Fruit fly (Drosophila melanogaster): ENCODE results near the gene CG43861.

CG43861 gene

DNA sequence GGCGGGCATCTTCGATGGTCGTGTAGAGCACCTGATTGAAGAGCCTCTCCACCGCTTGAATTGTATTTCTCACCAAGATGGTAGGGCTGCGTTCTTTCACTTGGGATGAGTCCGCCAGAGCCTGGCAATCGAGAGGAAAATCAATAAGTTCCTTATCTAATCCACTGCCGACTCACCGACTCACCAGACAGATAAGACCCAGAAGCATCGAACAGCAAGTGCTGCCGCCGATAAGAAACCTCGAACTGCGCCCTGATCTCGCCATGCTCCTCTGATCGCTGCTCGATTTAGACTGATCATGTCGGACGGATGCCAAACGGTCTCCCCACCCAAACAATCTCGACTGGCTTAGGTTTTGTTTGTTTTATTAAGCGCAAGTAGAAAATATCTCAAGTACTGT lies 49.7 kb downstream of the CG43861 start, which contains the start of gene Hf:
TSS of gene Hf (minus strand) at position 296 of the 400 bp plus-strand sequence.
- TF ChIP-seq rgr (GFP tag; optimal IDR thresholded peaks at IDR 0.05): no peak
- no peak for TF ChIP-seq Sp1 (GFP tag; optimal IDR thresholded peaks at IDR 0.05)
- no peak for TF ChIP-seq N (GFP tag; optimal IDR thresholded peaks at IDR 0.05)
- no peak for TF ChIP-seq sv (GFP tag; optimal IDR thresholded peaks at IDR 0.05)
- no peak for TF ChIP-seq Abd-B (GFP tag; optimal IDR thresholded peaks at IDR 0.05)
- TF ChIP-seq foxo (GFP tag; optimal IDR thresholded peaks at IDR 0.05): no peak
- TF ChIP-seq Hr78 (GFP tag; optimal IDR thresholded peaks at IDR 0.05): no peak
- TF ChIP-seq GATAd (GFP tag; optimal IDR thresholded peaks at IDR 0.05): no peak
- TF ChIP-seq tai (GFP tag; optimal IDR thresholded peaks at IDR 0.05): no peak
- TF ChIP-seq CG32264 (GFP tag; optimal IDR thresholded peaks at IDR 0.05): no peak
- TF ChIP-seq h (GFP tag; optimal IDR thresholded peaks at IDR 0.05): no peak
- TF ChIP-seq fru (GFP tag; optimal IDR thresholded peaks at IDR 0.05): no peak
- no peak for TF ChIP-seq Mio (GFP tag; optimal IDR thresholded peaks at IDR 0.05)
- TF ChIP-seq Hr83 (GFP tag; optimal IDR thresholded peaks at IDR 0.05; ENCODE audit: poor library complexity, severe bottlenecking): no peak
- no peak for TF ChIP-seq usp (GFP tag; optimal IDR thresholded peaks at IDR 0.05)
- TF ChIP-seq Dfd (GFP tag; optimal IDR thresholded peaks at IDR 0.05): no peak
- no peak for TF ChIP-seq HLH106 (tag; optimal IDR thresholded peaks at IDR 0.05)
- TF ChIP-seq jim (GFP tag; optimal IDR thresholded peaks at IDR 0.05): no peak
- no peak for TF ChIP-seq dsf (GFP tag; optimal IDR thresholded peaks at IDR 0.05; ENCODE audit: borderline replicate concordance)

DNA sequence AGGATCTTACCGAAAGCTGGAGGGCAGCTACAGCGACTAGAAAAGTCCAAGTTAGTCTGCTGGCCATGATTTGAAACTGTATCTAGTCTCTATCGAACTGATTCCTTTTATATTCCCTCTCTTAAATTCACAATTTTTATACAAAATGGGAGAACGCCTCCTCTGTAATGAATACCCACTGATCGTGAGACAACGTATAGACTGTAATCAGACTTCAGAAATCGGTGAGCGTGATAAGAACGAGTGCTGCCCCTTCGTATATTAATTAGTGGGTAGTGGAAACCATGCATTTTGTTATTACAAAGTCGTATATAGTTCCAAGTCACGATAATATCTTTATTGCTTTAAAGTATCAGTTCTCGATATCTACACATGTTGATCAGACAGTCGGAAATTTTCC lies 50.7 kb downstream of the CG43861 start, which contains the start of gene OS9:
TSS of gene OS9 (minus strand) at position 101 of the 400 bp plus-strand sequence.
- TF ChIP-seq ey (GFP tag; optimal IDR thresholded peaks at IDR 0.05) (no peak), Hnf4 (GFP tag; optimal IDR thresholded peaks at IDR 0.05) (no peak), sage (GFP tag; optimal IDR thresholded peaks at IDR 0.05) (no peak), Myc (optimal IDR thresholded peaks at IDR 0.05) (no peak), psq (GFP tag; optimal IDR thresholded peaks at IDR 0.05) (no peak), h (GFP tag; optimal IDR thresholded peaks at IDR 0.05) (no peak), Jra (GFP tag; optimal IDR thresholded peaks at IDR 0.05) (no peak), GATAd (GFP tag; optimal IDR thresholded peaks at IDR 0.05) (no peak), CG9705 (GFP tag; optimal IDR thresholded peaks at IDR 0.05) (no peak), foxo (GFP tag; optimal IDR thresholded peaks at IDR 0.05) (no peak), sv (GFP tag; optimal IDR thresholded peaks at IDR 0.05) (no peak)

DNA sequence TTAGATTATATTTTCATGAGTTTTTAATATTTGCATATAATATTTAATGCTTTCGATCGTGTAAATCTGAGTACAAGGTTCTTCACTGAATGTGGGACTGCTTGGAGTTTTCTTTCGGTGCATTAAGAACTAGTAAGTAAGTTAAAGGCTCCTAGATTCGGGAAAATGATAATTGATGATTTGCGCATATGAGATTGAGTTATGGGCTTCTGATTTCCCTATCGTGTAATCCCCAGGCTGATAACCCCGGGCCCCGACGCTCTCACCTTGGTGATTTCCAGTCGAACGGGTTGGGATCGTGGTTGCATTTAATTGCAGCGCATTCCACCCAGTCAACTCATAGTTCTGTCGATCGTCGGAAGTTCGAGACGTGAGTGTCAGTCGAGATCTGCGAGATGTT lies 53.2 kb downstream of the CG43861 start, which contains the start of gene CG10680:
TSS of gene CG10680 (plus strand) at position 301 of the 400 bp plus-strand sequence.
- TF ChIP-seq GATAd (GFP tag; optimal IDR thresholded peaks at IDR 0.05) (no peak), sage (GFP tag; optimal IDR thresholded peaks at IDR 0.05) (no peak), sv (GFP tag; optimal IDR thresholded peaks at IDR 0.05) (no peak), OdsH (GFP tag; optimal IDR thresholded peaks at IDR 0.05) (no peak), dl (GFP tag; optimal IDR thresholded peaks at IDR 0.05; ENCODE audit: insufficient read depth in 1 of 2, partially characterized antibody in 2 of 2) (no peak), Hr83 (GFP tag; optimal IDR thresholded peaks at IDR 0.05; ENCODE audit: poor library complexity, severe bottlenecking) (no peak), dmrt93B (GFP tag; optimal IDR thresholded peaks at IDR 0.05) (no peak), CrebA (GFP tag; optimal IDR thresholded peaks at IDR 0.05; ENCODE audit: borderline replicate concordance) (no peak), Mio (GFP tag; optimal IDR thresholded peaks at IDR 0.05) (no peak)

DNA sequence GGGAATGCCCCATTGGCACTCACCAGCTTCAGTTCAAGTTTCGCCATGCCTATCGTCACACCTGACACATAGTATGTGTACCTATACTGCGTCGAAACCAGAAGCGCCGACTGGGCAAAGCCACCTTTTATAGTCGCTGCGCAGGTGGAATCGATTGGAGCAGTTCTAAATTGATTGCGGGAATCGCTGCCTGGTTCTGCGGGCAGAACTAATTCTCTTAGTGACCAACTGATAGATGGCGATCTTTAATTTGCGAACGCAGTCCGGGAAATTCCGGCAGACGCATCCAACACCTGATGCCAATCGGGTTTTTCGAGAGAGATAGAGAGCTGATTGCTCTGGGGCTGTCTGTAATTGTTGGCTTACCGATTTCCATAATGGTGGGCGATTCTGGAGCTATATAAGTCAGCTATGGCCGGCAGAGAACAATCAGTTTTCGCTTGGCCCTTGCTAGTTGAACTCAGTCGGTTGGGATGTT lies 54.8 kb downstream of the CG43861 start, which contains the start of the genes CG13965 and CG16772:
TSS of gene CG13965 (minus strand) at position 101 of the 478 bp plus-strand sequence.
TSS of gene CG16772 (plus strand) at position 428 of the 478 bp plus-strand sequence.
- TF ChIP-seq Abd-B (GFP tag; optimal IDR thresholded peaks at IDR 0.05): no peak
- no peak for TF ChIP-seq Hr78 (GFP tag; optimal IDR thresholded peaks at IDR 0.05)
- TF ChIP-seq fru (GFP tag; optimal IDR thresholded peaks at IDR 0.05): no peak
- no peak for TF ChIP-seq pan (optimal IDR thresholded peaks at IDR 0.05)
- TF ChIP-seq Dfd (GFP tag; optimal IDR thresholded peaks at IDR 0.05): no peak
- no peak for TF ChIP-seq br (GFP tag; optimal IDR thresholded peaks at IDR 0.05)

DNA sequence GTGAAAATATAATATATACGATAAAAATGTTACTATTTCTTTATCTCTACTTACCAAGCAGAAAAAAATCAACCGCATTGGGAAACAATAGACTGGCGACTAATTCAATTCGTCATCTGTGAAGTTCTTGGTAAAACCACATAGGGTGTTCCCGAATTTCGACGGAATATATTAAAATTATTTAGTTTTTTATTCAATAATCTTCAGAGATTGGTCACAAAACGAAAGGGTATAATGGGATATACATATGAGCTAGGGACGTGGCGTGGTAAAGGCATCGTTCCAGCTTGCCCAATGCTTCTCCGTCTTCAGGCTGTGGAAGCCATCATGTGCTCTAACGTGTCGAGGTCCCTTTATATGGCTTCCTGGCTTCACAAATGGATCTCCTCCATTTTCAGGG lies 55.5 kb downstream of the CG43861 start, which contains the start of gene CG42866:
TSS of gene CG42866 (minus strand) at position 101 of the 400 bp plus-strand sequence.
- TF ChIP-seq h (GFP tag; optimal IDR thresholded peaks at IDR 0.05) (no peak), dl (GFP tag; optimal IDR thresholded peaks at IDR 0.05; ENCODE audit: insufficient read depth in 1 of 2, partially characterized antibody in 2 of 2) (no peak), Dfd (GFP tag; optimal IDR thresholded peaks at IDR 0.05) (no peak), CrebA (GFP tag; optimal IDR thresholded peaks at IDR 0.05; ENCODE audit: borderline replicate concordance) (no peak), OdsH (GFP tag; optimal IDR thresholded peaks at IDR 0.05) (no peak), sage (GFP tag; optimal IDR thresholded peaks at IDR 0.05) (no peak), Myc (optimal IDR thresholded peaks at IDR 0.05) (no peak), Jra (GFP tag; optimal IDR thresholded peaks at IDR 0.05) (no peak), Hr83 (GFP tag; optimal IDR thresholded peaks at IDR 0.05; ENCODE audit: poor library complexity, severe bottlenecking) (no peak), lola (GFP tag; optimal IDR thresholded peaks at IDR 0.05) (no peak), Hr78 (GFP tag; optimal IDR thresholded peaks at IDR 0.05) (no peak), Vsx2 (GFP tag; optimal IDR thresholded peaks at IDR 0.05; ENCODE audit: partially characterized antibody) (no peak), usp (GFP tag; optimal IDR thresholded peaks at IDR 0.05) (no peak), CG32264 (GFP tag; optimal IDR thresholded peaks at IDR 0.05) (no peak)
